Fruit fly (Drosophila melanogaster) whole organism, pupa: ENCODE measurements around the gene Polr3A.
A peak's percentile ranks its signal among the peaks of the same experiment; 100 is the strongest.

Experiments used
- CG10348 ChIP-seq: fragments of 200-800 bp; sonication (Bioruptor generic); IDR thresholded peaks from 2 replicates; pipeline ENCODE4 v1.3.6; 2022; ENCODE audit warnings: missing biosample characterization, missing genetic modification characterization
- CG12605 ChIP-seq: fragments of 200-800 bp; sonication (Bioruptor generic); IDR thresholded peaks from 2 replicates; pipeline ENCODE4 v1.3.6; 2022; ENCODE audit warnings: missing biosample characterization, missing genetic modification characterization
- CG13204 ChIP-seq: fragments of 200-800 bp; sonication (Bioruptor generic); optimal IDR thresholded peaks from 2 replicates; lab custom pipeline; 2018; ENCODE audit warnings: missing biosample characterization, mild to moderate bottlenecking, missing genetic modification characterization, moderate library complexity
- CG14655 ChIP-seq: fragments of 200-800 bp; sonication (Bioruptor generic); optimal IDR thresholded peaks from 3 replicates; lab custom pipeline; 2017; ENCODE audit warnings: mild to moderate bottlenecking, missing biosample characterization, missing genetic modification reagents, missing genetic modification characterization
- CG15710 ChIP-seq: fragments of 200-800 bp; sonication (Bioruptor generic); optimal IDR thresholded peaks from 2 replicates; lab custom pipeline; 2018; ENCODE audit warnings: missing biosample characterization, mild to moderate bottlenecking, missing genetic modification characterization, moderate library complexity
- CG17806 ChIP-seq: fragments of 200-800 bp; sonication (Bioruptor generic); optimal IDR thresholded peaks from 2 replicates; lab custom pipeline; 2018; ENCODE audit warnings: missing biosample characterization, mild to moderate bottlenecking, missing genetic modification characterization, moderate library complexity
- CG32121 ChIP-seq: fragments of 200-800 bp; sonication (Bioruptor generic); IDR thresholded peaks from 2 replicates; pipeline ENCODE4 v1.3.6; 2022; ENCODE audit warnings: missing biosample characterization, missing genetic modification characterization
- CG34367 ChIP-seq: fragments of 200-800 bp; sonication (Bioruptor generic); optimal IDR thresholded peaks from 2 replicates; lab custom pipeline; 2018; ENCODE audit warnings: missing biosample characterization, mild to moderate bottlenecking, missing genetic modification characterization
- CG4496 ChIP-seq: fragments of 200-800 bp; sonication (Bioruptor generic); IDR thresholded peaks from 3 replicates; pipeline ENCODE4 v1.3.6; 2022; ENCODE audit warnings: missing biosample characterization, missing genetic modification characterization
- CG8159 ChIP-seq: fragments of 200-800 bp; sonication (Bioruptor generic); optimal IDR thresholded peaks from 3 replicates; lab custom pipeline; 2018; ENCODE audit warnings: missing biosample characterization, mild to moderate bottlenecking, missing genetic modification characterization, moderate library complexity
- CG8301 ChIP-seq: fragments of 200-800 bp; sonication (Bioruptor generic); optimal IDR thresholded peaks from 2 replicates; lab custom pipeline; 2018; ENCODE audit warnings: missing biosample characterization, mild to moderate bottlenecking, missing genetic modification characterization
- CG9948 ChIP-seq: fragments of 200-800 bp; sonication (Bioruptor generic); optimal IDR thresholded peaks from 2 replicates; lab custom pipeline; 2018; ENCODE audit warnings: missing biosample characterization, mild to moderate bottlenecking, missing genetic modification characterization, moderate library complexity
- D1 ChIP-seq: fragments of 200-800 bp; sonication (Bioruptor generic); optimal IDR thresholded peaks from 2 replicates; lab custom pipeline; 2018; ENCODE audit warnings: missing biosample characterization, mild to moderate bottlenecking, missing genetic modification characterization, moderate library complexity
- EcR ChIP-seq: fragments of 200-800 bp; sonication (Bioruptor generic); optimal IDR thresholded peaks from 3 replicates; lab custom pipeline; 2019; ENCODE audit warnings: missing biosample characterization, missing genetic modification characterization, mild to moderate bottlenecking, moderate library complexity, missing genetic modification reagents
- Ets98B ChIP-seq: fragments of 200-800 bp; sonication (Bioruptor generic); IDR thresholded peaks from 2 replicates; pipeline ENCODE4 v1.3.6; 2022; ENCODE audit warnings: missing biosample characterization, missing genetic modification characterization
- Pif1A ChIP-seq: fragments of 200-800 bp; sonication (Bioruptor generic); optimal IDR thresholded peaks from 3 replicates; lab custom pipeline; 2016; ENCODE audit warnings: missing biosample characterization, missing genetic modification characterization
- Pif1B ChIP-seq: fragments of 200-800 bp; sonication (Bioruptor generic); optimal IDR thresholded peaks from 3 replicates; lab custom pipeline; 2016; ENCODE audit warnings: missing biosample characterization, missing genetic modification characterization
- Snoo ChIP-seq: fragments of 200-800 bp; sonication (Bioruptor generic); optimal IDR thresholded peaks from 3 replicates; lab custom pipeline; 2017; ENCODE audit warnings: missing biosample characterization, mild to moderate bottlenecking, missing genetic modification characterization, inconsistent platforms
- fd96Ca ChIP-seq: fragments of 200-800 bp; sonication (Bioruptor generic); IDR thresholded peaks from 3 replicates; pipeline ENCODE4 v1.3.6; 2022; ENCODE audit warnings: missing biosample characterization, missing genetic modification characterization
- gl ChIP-seq: fragments of 200-800 bp; sonication (Bioruptor generic); optimal IDR thresholded peaks from 2 replicates; lab custom pipeline; 2018; ENCODE audit warnings: missing biosample characterization, mild to moderate bottlenecking, missing genetic modification characterization
- rn ChIP-seq: fragments of 200-800 bp; sonication (Bioruptor generic); IDR thresholded peaks from 2 replicates; pipeline ENCODE4 v1.3.6; 2022; ENCODE audit warnings: missing biosample characterization, missing genetic modification characterization

Gene Polr3A

DNA sequence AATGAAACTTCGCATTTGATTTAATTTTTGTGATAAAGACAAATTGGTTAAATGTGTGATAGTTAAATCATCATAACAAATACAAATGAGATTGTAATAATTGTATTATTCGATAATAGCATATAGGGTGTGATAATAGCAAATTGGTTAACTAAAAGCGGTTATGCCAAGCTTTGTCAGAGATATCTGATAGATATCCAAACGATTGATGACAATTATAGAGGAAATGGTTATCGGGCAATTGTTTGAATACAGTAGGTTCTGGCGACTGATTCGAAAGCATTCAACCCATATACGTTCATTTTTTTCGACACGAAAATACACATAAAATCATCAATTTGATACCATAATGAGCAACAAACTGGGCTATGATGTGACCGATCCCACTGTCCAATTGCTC, 46.5 kb downstream of the Polr3A start, which contains the start of gene CG8509:
CG8509 (plus strand) TSS at position 301 of the 400 bp plus-strand sequence.
- no peak for TF ChIP-seq CG8301 (tag; lab: Kevin White, UChicago)
- no peak for TF ChIP-seq D1
- TF ChIP-seq CG13204 (GFP tag; lab: Kevin White, UChicago): no peak
- no peak for TF ChIP-seq Snoo (tag; lab: Kevin White, UChicago)
- TF ChIP-seq CG14655 (GFP tag; lab: Kevin White, UChicago): no peak
- TF ChIP-seq rn (GFP tag; lab: Robert Waterston, UW): no peak
- TF ChIP-seq, all 21 proteins: peak for 0

- TF ChIP-seq CG13204 (GFP tag; lab: Kevin White, UChicago): no peak
- TF ChIP-seq CG15710 (tag; lab: Kevin White, UChicago): no peak
- TF ChIP-seq Ets98B (GFP tag; lab: Robert Waterston, UW): peak; percentile 84
- TF ChIP-seq CG17806 (tag; lab: Kevin White, UChicago): no peak
- peak; percentile 73; the same call in 1 of the 2 replicates for TF ChIP-seq CG32121
- no peak for TF ChIP-seq CG10348 (GFP tag; lab: Robert Waterston, UW)
- peak; percentile 71 for TF ChIP-seq CG4496 (GFP tag; lab: Robert Waterston, UW)
- peak; percentile 68 for TF ChIP-seq fd96Ca (GFP tag; lab: Robert Waterston, UW)
- TF ChIP-seq CG12605: peak; percentile 67
- peak; percentile 47 for TF ChIP-seq Pif1B (GFP tag; lab: Kevin White, UChicago)
- TF ChIP-seq EcR: peak; percentile 31
These were observed 49.2 kb downstream of the Polr3A start for dm6 chrX:15811666-15812614.

DNA sequence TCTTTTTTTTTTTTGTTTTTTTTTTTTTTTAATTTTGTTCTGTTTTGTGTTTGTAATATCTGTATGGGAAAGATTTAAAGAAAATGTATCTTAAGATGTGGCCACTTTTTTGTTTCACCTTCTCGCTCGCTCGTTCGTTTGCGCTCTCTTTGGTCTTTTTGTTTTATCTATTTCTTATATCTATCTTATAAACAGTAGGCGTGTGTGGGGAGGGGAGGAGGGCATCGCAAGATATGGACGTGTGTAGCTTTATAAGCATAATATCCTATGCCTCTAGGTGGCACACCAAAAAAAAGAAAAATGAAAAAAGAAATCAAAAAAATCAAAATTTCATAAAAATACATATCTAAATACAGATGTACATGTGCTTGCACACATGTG, 49.8 kb downstream of the Polr3A start:
- TF ChIP-seq Ets98B (GFP tag; lab: Robert Waterston, UW) (no peak), CG4496 (GFP tag; lab: Robert Waterston, UW) (peak; percentile 22; the same call in 1 of the 3 replicates), CG14655 (GFP tag; lab: Kevin White, UChicago) (peak; percentile 1)

- no peak for TF ChIP-seq CG15710 (tag; lab: Kevin White, UChicago)
- no peak for TF ChIP-seq D1
- no peak for TF ChIP-seq CG12605
- TF ChIP-seq fd96Ca (GFP tag; lab: Robert Waterston, UW): no peak
- no peak for TF ChIP-seq CG10348 (GFP tag; lab: Robert Waterston, UW)
- TF ChIP-seq CG34367 (tag; lab: Kevin White, UChicago): no peak
- TF ChIP-seq CG13204 (GFP tag; lab: Kevin White, UChicago): no peak
- no peak for TF ChIP-seq Snoo (tag; lab: Kevin White, UChicago)
- no peak for TF ChIP-seq CG4496 (GFP tag; lab: Robert Waterston, UW)
- TF ChIP-seq Pif1B (GFP tag; lab: Kevin White, UChicago): no peak
- no peak for TF ChIP-seq CG9948 (tag; lab: Kevin White, UChicago)
- no peak for TF ChIP-seq CG32121
- no peak for TF ChIP-seq rn (GFP tag; lab: Robert Waterston, UW)
- TF ChIP-seq, all 21 proteins: peak for 0
These were observed 50.5 kb downstream of the Polr3A start for dm6 chrX:15813224-15813623.

- TF ChIP-seq CG34367 (tag; lab: Kevin White, UChicago) (no peak), gl (tag; lab: Kevin White, UChicago) (no peak), Pif1B (GFP tag; lab: Kevin White, UChicago) (no peak), Snoo (tag; lab: Kevin White, UChicago) (no peak)
These were observed 51.7 kb downstream of the Polr3A start for dm6 chrX:15814485-15814884.

DNA sequence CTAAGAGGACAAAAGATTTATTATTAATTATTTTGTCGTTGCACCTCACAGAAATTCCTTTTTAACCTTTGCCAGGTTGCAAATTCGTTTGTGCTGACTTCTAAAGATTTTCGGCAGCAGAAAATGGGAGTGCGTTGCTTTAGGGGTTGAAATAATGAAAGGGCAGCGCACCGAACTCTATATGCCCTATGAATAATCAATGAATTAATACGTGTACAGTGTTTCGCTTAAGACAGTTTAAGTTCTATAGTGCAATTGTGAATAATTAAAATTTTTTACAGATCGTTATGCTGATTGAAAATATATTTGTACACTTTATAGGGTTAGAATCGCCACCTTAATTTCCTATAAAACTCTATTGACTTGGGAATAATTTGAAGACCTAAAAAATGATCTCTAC, 53.4 kb downstream of the Polr3A start:
- TF ChIP-seq CG4496 (GFP tag; lab: Robert Waterston, UW) (no peak), Snoo (tag; lab: Kevin White, UChicago) (no peak), EcR (no peak)

DNA sequence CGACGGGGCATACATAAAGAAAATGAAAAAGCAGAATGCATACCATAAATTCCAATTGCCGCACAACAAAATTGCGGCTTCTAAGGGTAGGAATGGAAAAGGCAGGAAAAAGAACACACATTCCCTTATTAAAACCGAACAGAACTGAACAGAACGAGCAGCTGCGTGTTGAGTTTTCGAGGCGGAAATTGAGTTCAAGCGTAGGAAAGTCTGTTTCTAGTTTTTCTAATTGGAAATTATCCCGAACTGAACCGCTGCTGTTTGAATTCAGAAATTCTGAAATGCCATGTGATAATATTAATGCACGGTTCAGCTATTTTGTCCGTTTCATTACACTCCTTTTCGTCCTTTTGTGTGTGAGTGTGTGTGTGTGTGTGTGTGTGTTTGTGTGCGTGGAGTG, 54.1 kb downstream of the Polr3A start:
- no peak for TF ChIP-seq D1
- TF ChIP-seq CG9948 (tag; lab: Kevin White, UChicago): no peak
- no peak for TF ChIP-seq CG32121
- no peak for TF ChIP-seq CG8301 (tag; lab: Kevin White, UChicago)
- TF ChIP-seq gl (tag; lab: Kevin White, UChicago): no peak
- no peak for TF ChIP-seq Pif1B (GFP tag; lab: Kevin White, UChicago)
- no peak for TF ChIP-seq CG34367 (tag; lab: Kevin White, UChicago)
- TF ChIP-seq CG12605: no peak

DNA sequence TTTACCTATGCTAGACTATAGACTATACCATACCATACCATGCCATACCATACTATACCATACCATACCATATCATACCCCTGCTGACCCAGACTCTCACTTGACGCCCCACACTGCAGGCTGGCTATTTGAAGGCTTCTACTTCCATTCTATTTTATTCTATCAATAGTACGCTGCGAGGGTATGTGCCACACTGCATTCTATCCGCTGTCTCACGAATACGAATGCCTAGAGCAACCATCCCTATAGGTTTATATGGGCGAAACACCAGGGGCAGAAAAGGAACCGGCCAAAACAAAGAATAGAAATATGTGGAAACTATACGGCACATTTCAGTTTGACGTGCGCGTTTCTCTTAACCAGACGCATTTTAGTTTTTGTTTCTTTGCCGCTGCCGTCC, 55.1 kb downstream of the Polr3A start:
- TF ChIP-seq CG15710 (tag; lab: Kevin White, UChicago) (no peak), CG9948 (tag; lab: Kevin White, UChicago) (no peak), CG4496 (GFP tag; lab: Robert Waterston, UW) (no peak), CG8301 (tag; lab: Kevin White, UChicago) (no peak), CG32121 (no peak), CG8159 (tag; lab: Kevin White, UChicago) (no peak), CG17806 (tag; lab: Kevin White, UChicago) (no peak), gl (tag; lab: Kevin White, UChicago) (no peak), CG34367 (tag; lab: Kevin White, UChicago) (no peak), fd96Ca (GFP tag; lab: Robert Waterston, UW) (no peak), CG13204 (GFP tag; lab: Kevin White, UChicago) (no peak), Snoo (tag; lab: Kevin White, UChicago) (no peak), Ets98B (GFP tag; lab: Robert Waterston, UW) (no peak; the same call in 1 of the 2 replicates), CG14655 (GFP tag; lab: Kevin White, UChicago) (no peak), CG10348 (GFP tag; lab: Robert Waterston, UW) (no peak), D1 (no peak), Pif1A (GFP tag; lab: Kevin White, UChicago) (no peak)
